Worm (Caenorhabditis elegans) whole organism, L1 larva: Measurements from ENCODE around the gene sms-3.

Source experiments
- fos-1 ChIP-seq: fragments of 150-350 bp; optimal IDR thresholded peaks from 2 replicates; lab custom pipeline; 2014; ENCODE audit warnings: missing biosample characterization, missing genetic modification characterization
- isw-1 ChIP-seq: fragments of 200-800 bp; sonication (Bioruptor generic); IDR thresholded peaks from 2 replicates; pipeline ENCODE4 v1.3.6; 2022; ENCODE audit warnings: missing genetic modification characterization, missing compliant biosample characterization
- lin-35 ChIP-seq, 2 experiments: fragments of 150-350 bp; optimal IDR thresholded peaks; 2 replicates each; lab custom pipeline; 2014; ENCODE audit warnings: missing biosample characterization in 2 of 2, missing genetic modification characterization in 2 of 2, missing genetic modification reagents in 2 of 2
- lsy-2 ChIP-seq, 2 experiments: fragments of 150-350 bp; optimal IDR thresholded peaks; 2 replicates each; lab custom pipeline; 2014; ENCODE audit warnings: missing biosample characterization in 2 of 2, missing genetic modification characterization in 2 of 2
- nhr-12 ChIP-seq: sonication (generic microtip); optimal IDR thresholded peaks from 2 replicates; lab custom pipeline; 2017; ENCODE audit warnings: missing biosample characterization, missing genetic modification characterization
- nhr-237 ChIP-seq: fragments of 150-350 bp; optimal IDR thresholded peaks from 2 replicates; lab custom pipeline; 2014; ENCODE audit warnings: missing biosample characterization, missing genetic modification characterization
- nhr-28 ChIP-seq: fragments of 150-350 bp; optimal IDR thresholded peaks from 2 replicates; lab custom pipeline; 2014; ENCODE audit warnings: missing biosample characterization, missing genetic modification characterization
- nhr-77 ChIP-seq: fragments of 150-350 bp; optimal IDR thresholded peaks from 2 replicates; lab custom pipeline; 2014; ENCODE audit warnings: missing biosample characterization, missing genetic modification characterization
- pax-3 ChIP-seq: fragments of 200-800 bp; sonication (Bioruptor generic); optimal IDR thresholded peaks from 2 replicates; lab custom pipeline; 2018; ENCODE audit warnings: mild to moderate bottlenecking, missing genetic modification characterization, moderate library complexity, missing compliant biosample characterization
- unc-130 ChIP-seq: fragments of 150-350 bp; optimal IDR thresholded peaks from 2 replicates; lab custom pipeline; 2017; ENCODE audit warnings: missing biosample characterization, missing genetic modification characterization, inconsistent platforms
- zag-1 ChIP-seq: fragments of 150-350 bp; optimal IDR thresholded peaks from 2 replicates; lab custom pipeline; 2014; ENCODE audit warnings: missing biosample characterization, missing genetic modification characterization
- ztf-4 ChIP-seq: fragments of 150-350 bp; optimal IDR thresholded peaks from 2 replicates; lab custom pipeline; 2014; ENCODE audit warnings: missing biosample characterization, missing genetic modification characterization

- TF ChIP-seq isw-1 (no peak), lin-35 (GFP tag; optimal IDR thresholded peaks at IDR 0.05; lab: Kevin White, UChicago) (no peak), nhr-28 (no peak), nhr-77 (tag; lab: Kevin White, UChicago) (no peak), zag-1 (tag; lab: Kevin White, UChicago) (no peak), fos-1 (tag; lab: Kevin White, UChicago) (no peak), pax-3 (tag; lab: Kevin White, UChicago) (no peak), nhr-237 (no peak), nhr-12 (tag; lab: Kevin White, UChicago) (no peak), ztf-4 (no peak), lsy-2 (tag; optimal IDR thresholded peaks at IDR 0.05; lab: Kevin White, UChicago) (no peak), unc-130 (tag; lab: Kevin White, UChicago) (no peak)
These were observed 17.4 kb downstream of the sms-3 start for ce11 chrIII:1583529-1583928.
